Worm (Caenorhabditis elegans) whole organism, L2 larva: ENCODE results near the gene F23B12.1.

ENCODE experiments used
- C34F6.9 ChIP-seq: fragments of 150-350 bp; optimal IDR thresholded peaks from 2 replicates; lab custom pipeline; 2014; ENCODE audit warnings: missing biosample characterization, missing genetic modification characterization
- F13H6.1 ChIP-seq: sonication (generic microtip); optimal IDR thresholded peaks from 2 replicates; lab custom pipeline; 2016; ENCODE audit warnings: missing genetic modification characterization, missing compliant biosample characterization
- R02D3.7 ChIP-seq: fragments of 150-350 bp; optimal IDR thresholded peaks from 2 replicates; lab custom pipeline; 2014; ENCODE audit warnings: missing biosample characterization, missing genetic modification characterization
- Y55F3AM.14 ChIP-seq: fragments of 200-800 bp; sonication (Bioruptor generic); optimal IDR thresholded peaks from 2 replicates; lab custom pipeline; 2018; ENCODE audit warnings: mild to moderate bottlenecking, missing genetic modification characterization, missing compliant biosample characterization
- ZK546.5 ChIP-seq: sonication (generic microtip); optimal IDR thresholded peaks from 2 replicates; lab custom pipeline; 2017; ENCODE audit warnings: missing biosample characterization, missing genetic modification characterization
- ama-1 ChIP-seq: fragments of 150-350 bp; optimal IDR thresholded peaks from 2 replicates; lab custom pipeline; 2018; ENCODE audit warnings: inconsistent platforms
- blmp-1 ChIP-seq: sonication (generic microtip); optimal IDR thresholded peaks from 2 replicates; lab custom pipeline; 2017; ENCODE audit warnings: missing genetic modification characterization, mild to moderate bottlenecking, missing compliant biosample characterization, antibody characterized with exemption, moderate library complexity; ENCODE audit not compliant: insufficient read depth
- ceh-16 ChIP-seq: fragments of 150-350 bp; optimal IDR thresholded peaks from 2 replicates; lab custom pipeline; 2014; ENCODE audit warnings: missing biosample characterization, missing genetic modification characterization
- ceh-82 ChIP-seq: fragments of 150-350 bp; optimal IDR thresholded peaks from 2 replicates; lab custom pipeline; 2014; ENCODE audit warnings: missing biosample characterization, missing genetic modification characterization
- dmd-4 ChIP-seq: sonication (generic microtip); optimal IDR thresholded peaks from 2 replicates; lab custom pipeline; 2017; ENCODE audit warnings: missing biosample characterization, missing genetic modification characterization
- elt-1 ChIP-seq: fragments of 150-350 bp; optimal IDR thresholded peaks from 2 replicates; lab custom pipeline; 2014; ENCODE audit warnings: missing biosample characterization, missing genetic modification characterization
- fos-1 ChIP-seq: fragments of 150-350 bp; optimal IDR thresholded peaks from 2 replicates; lab custom pipeline; 2014; ENCODE audit warnings: missing biosample characterization, missing genetic modification characterization
- gmeb-1 ChIP-seq: fragments of 150-350 bp; optimal IDR thresholded peaks from 2 replicates; lab custom pipeline; 2014; ENCODE audit warnings: missing biosample characterization, missing genetic modification characterization
- lin-13 ChIP-seq: fragments of 150-350 bp; optimal IDR thresholded peaks from 2 replicates; lab custom pipeline; 2014; ENCODE audit warnings: missing biosample characterization, missing genetic modification reagents, missing genetic modification characterization
- lin-39 ChIP-seq: fragments of 150-350 bp; optimal IDR thresholded peaks from 2 replicates; lab custom pipeline; 2014; ENCODE audit warnings: missing biosample characterization, missing genetic modification reagents, missing genetic modification characterization
- lsy-2 ChIP-seq, 2 experiments: fragments of 150-350 bp in 1 of 2; sonication (generic microtip) in 1 of 2; optimal IDR thresholded peaks; 2 replicates each; lab custom pipeline; 2014 to 2017; ENCODE audit warnings: missing biosample characterization in 2 of 2, missing genetic modification characterization in 2 of 2
- mab-5 ChIP-seq: fragments of 150-350 bp; optimal IDR thresholded peaks from 2 replicates; lab custom pipeline; 2014; ENCODE audit warnings: missing biosample characterization, missing genetic modification characterization
- mbf-1 ChIP-seq: sonication (generic microtip); optimal IDR thresholded peaks from 2 replicates; lab custom pipeline; 2017; ENCODE audit warnings: missing biosample characterization, missing genetic modification characterization
- nhr-10 ChIP-seq: sonication (generic microtip); optimal IDR thresholded peaks from 2 replicates; lab custom pipeline; 2017; ENCODE audit warnings: missing biosample characterization, missing genetic modification characterization
- nhr-11 ChIP-seq: fragments of 150-350 bp; optimal IDR thresholded peaks from 2 replicates; lab custom pipeline; 2014; ENCODE audit warnings: missing biosample characterization, missing genetic modification characterization
- nhr-129 ChIP-seq: fragments of 150-350 bp; optimal IDR thresholded peaks from 2 replicates; lab custom pipeline; 2014; ENCODE audit warnings: missing biosample characterization, missing genetic modification characterization
- nhr-21 ChIP-seq: fragments of 150-350 bp; optimal IDR thresholded peaks from 2 replicates; lab custom pipeline; 2014; ENCODE audit warnings: missing biosample characterization, missing genetic modification characterization
- nhr-237 ChIP-seq: fragments of 150-350 bp; optimal IDR thresholded peaks from 2 replicates; lab custom pipeline; 2014; ENCODE audit warnings: missing biosample characterization, missing genetic modification characterization
- nhr-25 ChIP-seq: fragments of 150-350 bp; sonication (generic microtip); optimal IDR thresholded peaks from 3 replicates; lab custom pipeline; 2014; ENCODE audit warnings: missing biosample characterization, missing genetic modification characterization
- sem-4 ChIP-seq: fragments of 150-350 bp; optimal IDR thresholded peaks from 2 replicates; lab custom pipeline; 2014; ENCODE audit warnings: missing biosample characterization, missing genetic modification reagents, missing genetic modification characterization
- skn-1 ChIP-seq: sonication (generic microtip); optimal IDR thresholded peaks from 2 replicates; lab custom pipeline; 2017; ENCODE audit warnings: missing biosample characterization, missing genetic modification characterization
- sma-3 ChIP-seq: sonication (generic microtip); optimal IDR thresholded peaks from 2 replicates; lab custom pipeline; 2016; ENCODE audit warnings: missing genetic modification reagents, missing genetic modification characterization, missing compliant biosample characterization
- snpc-4 ChIP-seq: fragments of 150-350 bp; optimal IDR thresholded peaks from 2 replicates; lab custom pipeline; 2014; ENCODE audit warnings: missing biosample characterization, missing genetic modification characterization
- unc-39 ChIP-seq: fragments of 150-350 bp; optimal IDR thresholded peaks from 2 replicates; lab custom pipeline; 2014; ENCODE audit warnings: missing biosample characterization, missing genetic modification characterization
- unc-55 ChIP-seq: fragments of 150-350 bp; sonication (generic microtip); optimal IDR thresholded peaks from 3 replicates; lab custom pipeline; 2014; ENCODE audit warnings: missing biosample characterization, missing genetic modification reagents, missing genetic modification characterization
- unc-62 ChIP-seq: fragments of 150-350 bp; optimal IDR thresholded peaks from 2 replicates; lab custom pipeline; 2014; ENCODE audit warnings: missing biosample characterization, missing genetic modification reagents, missing genetic modification characterization
- zag-1 ChIP-seq: fragments of 150-350 bp; optimal IDR thresholded peaks from 2 replicates; lab custom pipeline; 2014; ENCODE audit warnings: missing biosample characterization, missing genetic modification characterization
- ztf-1 ChIP-seq: fragments of 200-800 bp; sonication (Bioruptor generic); conservative IDR thresholded peaks from 2 replicates; pipeline ENCODE4 v1.3.6; 2022; ENCODE audit warnings: missing genetic modification characterization, missing compliant biosample characterization
- ztf-11 ChIP-seq: sonication (generic microtip); optimal IDR thresholded peaks from 2 replicates; lab custom pipeline; 2017; ENCODE audit warnings: missing biosample characterization, missing genetic modification characterization

Gene F23B12.1

DNA sequence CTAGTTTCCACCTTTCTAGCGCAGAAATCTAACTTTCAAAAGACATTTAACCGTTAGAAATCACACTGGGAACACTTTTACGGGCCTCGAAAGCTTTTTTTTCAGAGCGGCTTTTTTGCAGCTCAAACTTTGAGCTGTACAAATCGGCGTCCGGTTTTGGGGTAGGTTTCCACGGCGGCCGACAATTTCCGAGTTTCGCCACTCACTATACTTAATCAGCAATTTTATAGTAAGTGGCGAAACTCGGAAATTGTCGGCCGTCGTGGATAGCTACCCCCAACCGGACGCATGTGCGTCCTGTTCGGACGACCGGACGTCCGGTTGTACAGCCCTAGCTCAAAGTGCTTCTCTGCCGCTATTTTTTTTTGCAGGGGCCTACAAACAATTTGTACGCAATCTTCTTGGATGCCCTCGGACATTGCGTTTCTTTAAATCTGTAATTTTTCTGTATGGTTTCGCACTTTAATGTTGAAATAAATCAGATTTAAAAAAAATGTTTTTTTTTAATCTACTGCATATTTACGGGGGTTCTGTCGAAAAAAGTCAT is 32.8 kb upstream of the F23B12.1 start:
- TF ChIP-seq dmd-4 = no peak
- TF ChIP-seq sem-4 = no peak
- no peak for TF ChIP-seq nhr-21
- no peak for TF ChIP-seq lsy-2 (tag; optimal IDR thresholded peaks at IDR 0.05; lab: Kevin White, UChicago)
- TF ChIP-seq R02D3.7 (tag; lab: Kevin White, UChicago) = no peak
- no peak for TF ChIP-seq fos-1 (tag; lab: Kevin White, UChicago)
- TF ChIP-seq unc-55 = no peak
- TF ChIP-seq blmp-1 (tag; lab: Kevin White, UChicago) = no peak
- TF ChIP-seq sma-3 = no peak
- TF ChIP-seq lin-39 (tag; lab: Kevin White, UChicago) = no peak
- no peak for TF ChIP-seq skn-1 (tag; lab: Kevin White, UChicago)
- TF ChIP-seq, all 48 proteins: peak for 0

DNA sequence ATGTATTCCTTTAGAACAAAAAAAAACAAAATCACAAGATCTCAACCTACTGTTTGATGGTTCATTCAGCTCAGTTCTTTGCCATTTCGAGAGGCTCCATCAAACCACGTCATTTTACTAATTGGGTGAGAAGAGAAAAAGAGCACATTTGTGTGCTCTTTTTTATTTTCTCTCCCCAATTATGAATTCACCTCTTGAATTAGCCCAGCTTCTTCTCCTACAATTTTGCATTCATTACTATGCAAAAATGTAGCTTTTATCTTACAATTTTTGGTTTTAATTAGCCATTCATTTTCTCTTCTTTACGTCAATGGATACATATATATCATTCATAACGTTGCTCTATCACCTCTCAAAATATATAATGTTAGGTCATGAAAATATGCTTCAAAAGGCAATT is 23.3 kb upstream of the F23B12.1 start:
- TF ChIP-seq lin-13 (no peak), Y55F3AM.14 (GFP tag; lab: Kevin White, UChicago) (no peak), zag-1 (tag; lab: Kevin White, UChicago) (no peak), ztf-1 (GFP tag; lab: Robert Waterston, UW) (no peak), ceh-82 (tag; lab: Kevin White, UChicago) (no peak), mbf-1 (no peak), nhr-129 (tag; lab: Kevin White, UChicago) (no peak), elt-1 (no peak), dmd-4 (no peak), nhr-10 (tag; lab: Kevin White, UChicago) (no peak), nhr-21 (no peak), unc-62 (GFP tag; lab: Kevin White, UChicago) (no peak), F13H6.1 (tag; lab: Kevin White, UChicago) (no peak)

DNA sequence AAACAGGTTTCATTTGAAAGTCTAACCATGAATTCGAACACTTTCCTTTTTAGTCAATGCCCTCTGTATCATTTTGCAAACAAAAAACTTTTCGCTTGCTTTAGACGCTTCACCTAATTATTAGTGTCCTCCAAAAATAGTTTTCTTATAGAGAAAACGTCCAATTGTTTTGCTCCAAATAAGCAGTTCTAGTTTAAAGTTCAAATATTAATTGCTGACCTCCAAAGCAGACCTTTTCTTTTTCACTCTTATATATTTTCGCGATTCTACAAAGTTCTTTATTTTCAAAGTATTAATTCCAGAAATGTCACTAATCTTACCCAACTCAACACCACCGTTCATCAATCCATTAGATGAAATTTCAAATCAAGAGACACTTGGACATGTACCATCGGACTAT is 20.2 kb upstream of the F23B12.1 start, which contains the start of gene gnrr-2:
Gene gnrr-2, plus strand, starts transcription at position 301 of the 400 bp plus-strand sequence.
- TF ChIP-seq nhr-21 (no peak), dmd-4 (no peak), sem-4 (no peak), fos-1 (tag; lab: Kevin White, UChicago) (no peak), ceh-82 (tag; lab: Kevin White, UChicago) (no peak), lin-13 (no peak), unc-39 (tag; lab: Kevin White, UChicago) (no peak), R02D3.7 (tag; lab: Kevin White, UChicago) (no peak), gmeb-1 (no peak), C34F6.9 (tag; lab: Kevin White, UChicago) (no peak), ztf-11 (tag; lab: Kevin White, UChicago) (no peak), nhr-129 (tag; lab: Kevin White, UChicago) (no peak), ama-1 (lab: Kevin White, UChicago) (no peak), elt-1 (no peak), zag-1 (tag; lab: Kevin White, UChicago) (no peak), nhr-25 (tag; lab: Kevin White, UChicago) (no peak), ZK546.5 (tag; lab: Kevin White, UChicago) (no peak), ceh-16 (tag; lab: Kevin White, UChicago) (no peak), mab-5 (tag; lab: Kevin White, UChicago) (no peak), lsy-2 (tag; optimal IDR thresholded peaks at IDR 0.05; lab: Kevin White, UChicago) (no peak)

DNA sequence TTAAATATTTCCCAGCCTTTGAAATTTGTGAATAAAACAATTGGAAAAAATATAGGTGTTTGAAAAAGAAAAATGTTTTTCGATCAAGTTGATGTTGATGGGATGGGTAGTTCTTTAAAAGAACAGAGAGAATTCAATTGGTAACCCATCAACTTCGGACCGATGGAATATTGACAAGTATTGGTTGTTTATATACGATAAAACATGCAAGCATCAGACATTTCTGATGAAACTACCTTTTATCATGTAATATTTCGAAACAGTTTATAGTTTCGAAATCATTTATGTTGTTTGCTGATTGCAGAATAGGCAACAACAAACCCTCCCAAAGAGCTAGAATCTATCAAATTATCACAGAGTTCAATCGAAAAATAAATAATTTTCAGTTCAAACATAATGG is 19.1 kb upstream of the F23B12.1 start:
- TF ChIP-seq snpc-4 (tag; lab: Kevin White, UChicago) (peak; percentile 69), nhr-237 (tag; lab: Kevin White, UChicago) (no peak), nhr-129 (tag; lab: Kevin White, UChicago) (peak; percentile 45), fos-1 (tag; lab: Kevin White, UChicago) (no peak)

DNA sequence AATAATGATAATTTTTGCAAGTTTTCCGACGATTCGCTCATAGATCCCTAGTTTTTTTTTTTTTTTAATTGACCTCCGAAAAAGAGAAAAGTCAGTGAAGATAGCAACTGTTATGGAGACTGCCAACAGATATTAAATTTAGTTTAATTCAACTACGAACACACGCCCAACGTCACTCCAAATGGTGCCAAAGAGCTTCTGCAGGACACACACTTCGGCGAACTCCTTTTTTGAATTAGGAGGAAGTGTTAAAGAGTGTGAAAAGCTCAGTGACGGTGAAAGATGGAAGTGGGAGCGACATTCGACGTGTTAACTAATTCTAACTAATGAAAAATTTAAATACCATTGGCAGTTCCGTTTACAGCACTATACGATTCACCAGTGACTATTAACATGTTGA is 17.0 kb upstream of the F23B12.1 start:
- TF ChIP-seq unc-55 (peak; percentile 7), nhr-11 (tag; lab: Kevin White, UChicago) (no peak)
